Worm (Caenorhabditis elegans): ENCODE data around the gene str-101.
"Not testable (repeated sequence)": the region's sequence is repeated elsewhere in the genome, so short reads cannot be mapped to it uniquely, and the experiment has no call there.

DNA sequence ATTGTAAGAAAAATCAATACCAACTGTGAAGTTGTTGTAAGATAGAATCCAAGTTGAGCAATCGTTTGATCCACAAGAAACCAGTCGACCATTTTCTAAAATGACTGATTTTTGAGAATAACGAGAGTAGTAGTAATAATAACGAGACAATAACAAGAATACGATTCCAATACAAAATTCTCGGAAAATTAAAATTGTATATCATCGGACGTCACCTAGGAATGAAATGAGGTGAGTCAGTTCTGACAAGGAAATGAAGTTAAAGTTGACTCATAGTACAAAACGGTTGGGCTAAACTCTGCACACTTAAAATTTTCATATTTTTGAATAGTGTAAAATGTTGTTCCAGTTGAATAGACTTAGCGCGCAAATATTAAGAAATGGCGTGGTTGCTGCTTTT is 32.6 kb upstream of the str-101 start, which contains the start of gene str-19:
- not testable (repeated sequence) for TF ChIP-seq ceh-31 (tag; optimal IDR thresholded peaks at IDR 0.05); ceh-6 (GFP tag; optimal IDR thresholded peaks at IDR 0.05); nhr-11 (tag; optimal IDR thresholded peaks at IDR 0.05); mec-3 (tag; optimal IDR thresholded peaks at IDR 0.05; ENCODE audit: borderline replicate concordance); pha-4 (tag; optimal IDR thresholded peaks at IDR 0.05); pqm-1 (tag; optimal IDR thresholded peaks at IDR 0.05); npax-4 (tag; optimal IDR thresholded peaks at IDR 0.05)
